Worm (Caenorhabditis elegans): ENCODE data around the gene C27A7.3.

DNA sequence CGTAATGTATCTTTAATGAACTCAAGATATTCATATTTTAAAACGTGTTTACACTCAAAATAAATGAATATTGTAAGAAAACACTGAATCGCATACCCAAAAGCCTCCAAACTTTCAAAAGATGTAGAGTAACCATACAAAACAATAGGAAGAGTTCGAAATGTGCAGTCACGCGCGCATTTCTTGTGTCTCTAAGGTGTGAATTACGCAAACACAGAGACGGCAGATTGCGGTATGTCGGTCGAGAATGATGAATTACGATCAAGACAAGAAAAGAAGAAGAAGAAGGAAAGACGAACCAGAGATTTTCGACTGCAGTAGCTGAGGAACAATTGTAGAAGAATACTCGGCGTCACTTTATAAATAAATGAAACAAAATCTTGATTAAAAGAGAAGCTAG, 29.3 kb upstream of the C27A7.3 start, which contains the start of gene lhpp-1:
- TF ChIP-seq tab-1 (GFP tag; IDR thresholded peaks at IDR 0.05) (no peak), cog-1 (tag; optimal IDR thresholded peaks at IDR 0.05) (no peak), klf-2 (GFP tag; conservative IDR thresholded peaks at IDR 0.05) (no peak), med-1 (GFP tag; optimal IDR thresholded peaks at IDR 0.05; ENCODE audit: insufficient read depth) (no peak), T22C8.4 (GFP tag; IDR thresholded peaks at IDR 0.05) (no peak), flt-1 (GFP tag; IDR thresholded peaks at IDR 0.05) (no peak), ref-1 (GFP tag; conservative IDR thresholded peaks at IDR 0.05) (no peak), ztf-29 (GFP tag; IDR thresholded peaks at IDR 0.05) (no peak), ztf-23 (GFP tag; IDR thresholded peaks at IDR 0.05) (no peak)
